Fruit fly (Drosophila melanogaster) whole organism, embryonic: ENCODE measurements around the gene Bacc.

Experiments
- Ada2b ChIP-seq: fragments of 200-800 bp; sonication (Bioruptor generic); IDR thresholded peaks from 2 replicates; pipeline ENCODE4 v1.3.6; 2022; ENCODE audit warnings: missing biosample characterization, missing genetic modification characterization
- Antp ChIP-seq: fragments of 200-800 bp; sonication (Bioruptor generic); optimal IDR thresholded peaks from 3 replicates; lab custom pipeline; 2016; ENCODE audit warnings: missing biosample characterization, missing genetic modification characterization
- BtbVII ChIP-seq: fragments of 200-800 bp; sonication (Bioruptor generic); optimal IDR thresholded peaks from 3 replicates; lab custom pipeline; 2017; ENCODE audit warnings: missing biosample characterization, mild to moderate bottlenecking, missing genetic modification characterization
- CG10366 ChIP-seq: fragments of 200-800 bp; sonication (Bioruptor generic); IDR thresholded peaks from 2 replicates; pipeline ENCODE4 v1.3.6; 2022; ENCODE audit warnings: missing biosample characterization, missing genetic modification characterization
- CG10431 ChIP-seq: fragments of 200-800 bp; sonication (Bioruptor generic); optimal IDR thresholded peaks from 3 replicates; lab custom pipeline; 2018; ENCODE audit warnings: missing biosample characterization, mild to moderate bottlenecking, missing genetic modification characterization
- CG11085 ChIP-seq: fragments of 200-800 bp; sonication (Bioruptor generic); IDR thresholded peaks from 2 replicates; pipeline ENCODE4 v1.3.6; 2022; ENCODE audit warnings: missing biosample characterization, missing genetic modification characterization
- CG14860 ChIP-seq: fragments of 200-800 bp; sonication (Bioruptor generic); IDR thresholded peaks from 3 replicates; pipeline ENCODE4 v1.3.6; 2022; ENCODE audit warnings: missing biosample characterization, missing genetic modification characterization; ENCODE audit not compliant: partially characterized antibody
- CG1603 ChIP-seq: fragments of 200-800 bp; sonication (Bioruptor generic); optimal IDR thresholded peaks from 2 replicates; lab custom pipeline; 2019; ENCODE audit warnings: missing biosample characterization, mild to moderate bottlenecking, missing genetic modification characterization, moderate library complexity
- CG17359 ChIP-seq: fragments of 200-800 bp; sonication (Bioruptor generic); optimal IDR thresholded peaks from 3 replicates; lab custom pipeline; 2018; ENCODE audit warnings: missing biosample characterization, mild to moderate bottlenecking, missing genetic modification characterization, moderate library complexity
- CG17361 ChIP-seq: fragments of 200-800 bp; sonication (Bioruptor generic); IDR thresholded peaks from 3 replicates; pipeline ENCODE4 v1.3.6; 2022; ENCODE audit warnings: missing biosample characterization, missing genetic modification characterization
- CG18262 ChIP-seq: fragments of 200-800 bp; optimal IDR thresholded peaks from 3 replicates; lab custom pipeline; 2019; ENCODE audit warnings: missing biosample characterization, mild to moderate bottlenecking, missing genetic modification characterization, moderate library complexity
- CG1832 ChIP-seq: fragments of 200-800 bp; sonication (Bioruptor generic); optimal IDR thresholded peaks from 2 replicates; lab custom pipeline; 2017; ENCODE audit warnings: missing biosample characterization, mild to moderate bottlenecking, missing genetic modification characterization, inconsistent platforms
- CG2678 ChIP-seq: fragments of 200-800 bp; sonication (Bioruptor generic); optimal IDR thresholded peaks from 3 replicates; lab custom pipeline; 2019; ENCODE audit warnings: missing biosample characterization, mild to moderate bottlenecking, missing genetic modification characterization, moderate library complexity
- CG31365 ChIP-seq: fragments of 200-800 bp; sonication (Bioruptor generic); optimal IDR thresholded peaks from 2 replicates; lab custom pipeline; 2018; ENCODE audit warnings: missing biosample characterization, mild to moderate bottlenecking, missing genetic modification characterization
- CG32532 ChIP-seq: fragments of 200-800 bp; sonication (Bioruptor generic); IDR thresholded peaks from 2 replicates; pipeline ENCODE4 v1.3.6; 2022; ENCODE audit warnings: missing biosample characterization, missing genetic modification characterization
- CG33213 ChIP-seq: fragments of 200-800 bp; sonication (Bioruptor generic); optimal IDR thresholded peaks from 3 replicates; lab custom pipeline; 2016; ENCODE audit warnings: missing biosample characterization, missing genetic modification characterization
- CG4360 ChIP-seq: fragments of 200-800 bp; sonication (Bioruptor generic); IDR thresholded peaks from 2 replicates; pipeline ENCODE4 v1.3.6; 2022; ENCODE audit warnings: missing biosample characterization, missing genetic modification characterization
- CG4730 ChIP-seq: fragments of 200-800 bp; sonication (Bioruptor generic); IDR thresholded peaks from 2 replicates; pipeline ENCODE4 v1.3.6; 2022; ENCODE audit warnings: missing biosample characterization, missing genetic modification characterization
- CG7271 ChIP-seq: fragments of 200-800 bp; sonication (Bioruptor generic); optimal IDR thresholded peaks from 2 replicates; lab custom pipeline; 2018; ENCODE audit warnings: missing biosample characterization, mild to moderate bottlenecking, missing genetic modification characterization, moderate library complexity
- CG8388 ChIP-seq: fragments of 200-800 bp; sonication (Bioruptor generic); optimal IDR thresholded peaks from 2 replicates; lab custom pipeline; 2019; ENCODE audit warnings: missing biosample characterization, mild to moderate bottlenecking, missing genetic modification characterization, moderate library complexity
- CG8478 ChIP-seq: fragments of >200 bp; optimal IDR thresholded peaks from 2 replicates; lab custom pipeline; 2018
- CG9437 ChIP-seq: fragments of 200-800 bp; sonication (Bioruptor generic); optimal IDR thresholded peaks from 2 replicates; lab custom pipeline; 2018; ENCODE audit warnings: missing biosample characterization, mild to moderate bottlenecking, missing genetic modification characterization
- CHES-1-like ChIP-seq: fragments of 200-800 bp; sonication (Bioruptor generic); optimal IDR thresholded peaks from 2 replicates; lab custom pipeline; 2016; ENCODE audit warnings: missing biosample characterization, missing genetic modification characterization
- ERR ChIP-seq: fragments of 200-800 bp; sonication (Bioruptor generic); optimal IDR thresholded peaks from 2 replicates; lab custom pipeline; 2016; ENCODE audit warnings: missing biosample characterization, missing genetic modification characterization
- HLH3B ChIP-seq: fragments of 200-800 bp; sonication (Bioruptor generic); IDR thresholded peaks from 2 replicates; pipeline ENCODE4 v1.3.6; 2022; ENCODE audit warnings: missing biosample characterization, missing genetic modification characterization
- Hr39 ChIP-seq: fragments of >200 bp; optimal IDR thresholded peaks from 2 replicates; lab custom pipeline; 2017
- Hr51 ChIP-seq, 2 experiments: fragments of 200-800 bp; sonication (Bioruptor generic); optimal IDR thresholded peaks; 2 replicates in 1 of 2; 3 replicates in 1 of 2; lab custom pipeline; 2016 to 2018; ENCODE audit warnings: missing biosample characterization in 2 of 2, missing genetic modification characterization in 2 of 2, mild to moderate bottlenecking in 1 of 2, moderate library complexity in 1 of 2
- Meics ChIP-seq: fragments of 200-800 bp; sonication (Bioruptor generic); optimal IDR thresholded peaks from 2 replicates; lab custom pipeline; 2017; ENCODE audit warnings: missing biosample characterization, mild to moderate bottlenecking, missing genetic modification characterization
- TFAM ChIP-seq: fragments of 200-800 bp; sonication (Bioruptor generic); optimal IDR thresholded peaks from 2 replicates; lab custom pipeline; 2017; ENCODE audit warnings: missing biosample characterization, missing genetic modification characterization, inconsistent platforms
- ap ChIP-seq: fragments of 200-800 bp; sonication (Bioruptor generic); IDR thresholded peaks from 2 replicates; pipeline ENCODE4 v1.3.6; 2022; ENCODE audit warnings: missing biosample characterization, missing genetic modification characterization
- bigmax ChIP-seq: fragments of 200-800 bp; sonication (Bioruptor generic); optimal IDR thresholded peaks from 2 replicates; lab custom pipeline; 2018; ENCODE audit warnings: missing biosample characterization, mild to moderate bottlenecking, missing genetic modification characterization
- chinmo ChIP-seq: fragments of 200-800 bp; sonication (Bioruptor generic); IDR thresholded peaks from 4 replicates; pipeline ENCODE4 v1.3.6; 2022; ENCODE audit warnings: missing biosample characterization, missing genetic modification characterization; ENCODE audit not compliant: partially characterized antibody
- cwo ChIP-seq: fragments of 200-800 bp; sonication (Bioruptor generic); optimal IDR thresholded peaks from 3 replicates; lab custom pipeline; 2017; ENCODE audit warnings: missing biosample characterization, missing genetic modification characterization, mild to moderate bottlenecking, moderate library complexity, missing genetic modification reagents
- fd102C ChIP-seq: fragments of 200-800 bp; sonication (Bioruptor generic); optimal IDR thresholded peaks from 2 replicates; lab custom pipeline; 2018; ENCODE audit warnings: missing biosample characterization, mild to moderate bottlenecking, missing genetic modification characterization, moderate library complexity
- gsb-n ChIP-seq: fragments of 200-800 bp; sonication (Bioruptor generic); optimal IDR thresholded peaks from 3 replicates; lab custom pipeline; 2018; ENCODE audit warnings: missing biosample characterization, mild to moderate bottlenecking, missing genetic modification characterization
- her ChIP-seq: fragments of 200-800 bp; sonication (Bioruptor generic); optimal IDR thresholded peaks from 2 replicates; lab custom pipeline; 2016; ENCODE audit warnings: missing biosample characterization, missing genetic modification characterization
- hkb ChIP-seq, 2 experiments: fragments of 200-800 bp in 1 of 2; fragments of >200 bp in 1 of 2; sonication (Bioruptor generic) in 1 of 2; IDR thresholded peaks in 1 of 2; optimal IDR thresholded peaks in 1 of 2; 2 replicates each; pipeline versions ENCODE4 v1.3.6 to Lab custom; 2017 to 2022; ENCODE audit warnings: missing biosample characterization in 1 of 2, missing genetic modification characterization in 1 of 2
- jigr1 ChIP-seq: fragments of 200-800 bp; sonication (Bioruptor generic); IDR thresholded peaks from 3 replicates; pipeline ENCODE4 v1.3.6; 2022; ENCODE audit warnings: missing biosample characterization, missing genetic modification characterization
- jing ChIP-seq: fragments of 200-800 bp; sonication (Bioruptor generic); optimal IDR thresholded peaks from 2 replicates; lab custom pipeline; 2018; ENCODE audit warnings: missing biosample characterization, mild to moderate bottlenecking, missing genetic modification characterization
- klu ChIP-seq: fragments of 200-800 bp; sonication (Bioruptor generic); IDR thresholded peaks from 2 replicates; pipeline ENCODE4 v1.3.6; 2022; ENCODE audit warnings: missing biosample characterization, missing genetic modification characterization
- lola ChIP-seq, 3 experiments: fragments of >200 bp in 2 of 3; fragments of 200-800 bp in 1 of 3; sonication (Bioruptor generic) in 1 of 3; optimal IDR thresholded peaks; 2 replicates each; lab custom pipeline; 2017 to 2019; ENCODE audit warnings: missing biosample characterization in 3 of 3, missing genetic modification characterization in 3 of 3, mild to moderate bottlenecking in 1 of 3, moderate library complexity in 1 of 3
- odd ChIP-seq: fragments of 200-800 bp; sonication (Bioruptor generic); optimal IDR thresholded peaks from 2 replicates; lab custom pipeline; 2017; ENCODE audit warnings: missing biosample characterization, mild to moderate bottlenecking, missing genetic modification characterization
- pnt ChIP-seq: fragments of 200-800 bp; sonication (Bioruptor generic); optimal IDR thresholded peaks from 3 replicates; lab custom pipeline; 2016; ENCODE audit warnings: missing biosample characterization, missing genetic modification characterization
- psq ChIP-seq: fragments of 200-800 bp; sonication (Bioruptor generic); optimal IDR thresholded peaks from 2 replicates; lab custom pipeline; 2017; ENCODE audit warnings: missing biosample characterization, missing genetic modification characterization
- pzg ChIP-seq: fragments of 200-800 bp; sonication (Bioruptor generic); optimal IDR thresholded peaks from 3 replicates; lab custom pipeline; 2018; ENCODE audit warnings: missing biosample characterization, mild to moderate bottlenecking, missing genetic modification characterization, moderate library complexity
- row ChIP-seq: fragments of 200-800 bp; sonication (Bioruptor generic); IDR thresholded peaks from 3 replicates; pipeline ENCODE4 v1.3.6; 2022; ENCODE audit warnings: missing biosample characterization, missing genetic modification characterization
- tna ChIP-seq: fragments of 200-800 bp; sonication (Bioruptor generic); IDR thresholded peaks from 2 replicates; pipeline ENCODE4 v1.3.6; 2022; ENCODE audit warnings: missing biosample characterization, missing genetic modification characterization; ENCODE audit not compliant: partially characterized antibody
- twi ChIP-seq: fragments of 200-800 bp; optimal IDR thresholded peaks from 2 replicates; lab custom pipeline; 2019; ENCODE audit warnings: missing biosample characterization, mild to moderate bottlenecking, missing genetic modification characterization, moderate library complexity
- unpg ChIP-seq: fragments of 200-800 bp; sonication (Bioruptor generic); optimal IDR thresholded peaks from 3 replicates; lab custom pipeline; 2018; ENCODE audit warnings: missing biosample characterization, mild to moderate bottlenecking, missing genetic modification characterization, moderate library complexity
- usp ChIP-seq: fragments of >200 bp; optimal IDR thresholded peaks from 2 replicates; lab custom pipeline; 2017; ENCODE audit warnings: missing biosample characterization, missing genetic modification characterization
- yki ChIP-seq: fragments of >200 bp; optimal IDR thresholded peaks from 3 replicates; lab custom pipeline; 2018

The Bacc gene

DNA sequence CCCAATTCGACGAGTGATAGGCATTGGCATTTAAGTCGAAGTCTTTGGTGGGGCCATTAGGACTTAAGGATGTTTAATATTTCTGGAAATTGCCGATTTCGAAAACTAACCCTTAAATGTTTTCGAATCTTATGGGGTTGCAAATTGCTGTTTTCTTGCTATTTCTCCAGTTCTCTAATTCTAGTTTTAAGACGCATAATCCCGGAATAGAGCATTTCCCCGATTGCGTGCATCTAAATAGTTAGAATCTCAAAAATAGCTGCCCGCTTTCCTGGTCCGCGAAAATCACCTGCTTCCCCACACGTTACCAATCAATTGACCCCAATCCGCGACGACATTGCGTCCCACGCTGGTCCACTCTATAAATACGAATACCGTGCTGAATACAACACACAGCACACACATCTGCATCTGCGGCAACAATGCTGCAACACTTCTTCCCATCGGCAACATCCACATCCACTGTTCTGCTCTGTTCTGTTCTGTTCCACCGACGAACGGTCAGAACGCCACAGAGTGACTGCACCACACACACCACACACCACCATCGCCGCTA lies at the start of gene Bacc (continued):
- TF ChIP-seq ERR (GFP tag; lab: Kevin White, UChicago), result peak; percentile 87
- peak; percentile 72 for TF ChIP-seq pnt
- peak; percentile 89 for TF ChIP-seq CG18262 (tag; lab: Kevin White, UChicago)
- TF ChIP-seq Meics, result peak; percentile 94
- TF ChIP-seq CG32532 (GFP tag; lab: Robert Waterston, UW), result no peak
- peak; percentile 64 for TF ChIP-seq CG1603 (tag; lab: Kevin White, UChicago)
- peak; percentile 38 for TF ChIP-seq twi
- TF ChIP-seq CG9437 (GFP tag; lab: Kevin White, UChicago), result peak; percentile 90
- no peak for TF ChIP-seq ap (GFP tag; lab: Robert Waterston, UW)
- TF ChIP-seq TFAM (GFP tag; lab: Kevin White, UChicago), result peak; percentile 38
- no peak for TF ChIP-seq usp
- peak; percentile 88 for TF ChIP-seq her (GFP tag; lab: Kevin White, UChicago)
- peak; percentile 80 for TF ChIP-seq cwo (GFP tag; lab: Kevin White, UChicago)
- TF ChIP-seq Ada2b, result no peak
- no peak for TF ChIP-seq hkb (optimal IDR thresholded peaks at IDR 0.05; lab: Kevin White, UChicago)
- no peak for TF ChIP-seq hkb (GFP tag; IDR thresholded peaks at IDR 0.05; lab: Robert Waterston, UW)
- peak; percentile 77 for TF ChIP-seq CG8388 (GFP tag; lab: Kevin White, UChicago)
- peak; percentile 70 to 92 for TF ChIP-seq Hr51 (GFP tag; optimal IDR thresholded peaks at IDR 0.05; lab: Kevin White, UChicago)
- TF ChIP-seq bigmax (GFP tag; lab: Kevin White, UChicago), result no peak
- TF ChIP-seq psq (GFP tag; lab: Kevin White, UChicago), result peak; percentile 15
- no peak for TF ChIP-seq yki (lab: Kevin White, UChicago)
- peak; percentile 92 for TF ChIP-seq CHES-1-like (GFP tag; lab: Kevin White, UChicago)
- peak; percentile 86 for TF ChIP-seq Antp (GFP tag; lab: Kevin White, UChicago)
- TF ChIP-seq CG14860, result no peak
- no peak for TF ChIP-seq CG4730
- no peak for TF ChIP-seq CG10366
- TF ChIP-seq CG17359 (tag; lab: Kevin White, UChicago), result peak; percentile 86
- peak; percentile 95 for TF ChIP-seq CG2678 (tag; lab: Kevin White, UChicago)
- peak; percentile 57 for TF ChIP-seq gsb-n (tag; lab: Kevin White, UChicago)
- no peak for TF ChIP-seq klu (GFP tag; lab: Robert Waterston, UW)
- no peak for TF ChIP-seq CG11085
- no peak for TF ChIP-seq CG17361 (GFP tag; lab: Robert Waterston, UW)
- TF ChIP-seq fd102C (GFP tag; lab: Kevin White, UChicago), result no peak
- TF ChIP-seq chinmo (GFP tag; lab: Robert Waterston, UW), result no peak
- TF ChIP-seq HLH3B, result no peak
- TF ChIP-seq row (GFP tag; lab: Robert Waterston, UW), result no peak
- no peak for TF ChIP-seq CG7271
- no peak for TF ChIP-seq Hr39
- TF ChIP-seq BtbVII (GFP tag; lab: Kevin White, UChicago), result peak; percentile 93
- TF ChIP-seq pzg (GFP tag; lab: Kevin White, UChicago), result no peak
- no peak for TF ChIP-seq jigr1
- TF ChIP-seq odd (GFP tag; lab: Kevin White, UChicago), result peak; percentile 82
- TF ChIP-seq CG4360 (GFP tag; lab: Robert Waterston, UW), result no peak
- no peak for TF ChIP-seq tna (GFP tag; lab: Robert Waterston, UW)
- TF ChIP-seq CG8478, result no peak
- peak; percentile 70 for TF ChIP-seq CG10431 (GFP tag; lab: Kevin White, UChicago)
- TF ChIP-seq CG1832 (GFP tag; lab: Kevin White, UChicago), result no peak
- TF ChIP-seq lola (GFP tag; optimal IDR thresholded peaks at IDR 0.05; lab: Kevin White, UChicago), result peak in 1 of 3 experiments; percentile 73
- peak; percentile 25 for TF ChIP-seq CG31365
- TF ChIP-seq CG33213 (GFP tag; lab: Kevin White, UChicago), result peak; percentile 55
- TF ChIP-seq unpg (GFP tag; lab: Kevin White, UChicago), result peak; percentile 76
- peak; percentile 73 for TF ChIP-seq jing
